Fruit fly (Drosophila melanogaster) whole organism, embryonic: ENCODE measurements around the gene CG12811.
A peak's percentile ranks its signal among the peaks of the same experiment; 100 is the strongest.

ENCODE experiments used
- Atf3 ChIP-seq: fragments of 200-800 bp; sonication (Bioruptor generic); optimal IDR thresholded peaks from 3 replicates; lab custom pipeline; 2016; ENCODE audit warnings: missing biosample characterization, missing genetic modification characterization
- CG10147 ChIP-seq: fragments of 200-800 bp; sonication (Bioruptor generic); optimal IDR thresholded peaks from 2 replicates; lab custom pipeline; 2019; ENCODE audit warnings: missing biosample characterization, mild to moderate bottlenecking, missing genetic modification characterization, moderate library complexity
- CG10209 ChIP-seq: fragments of 200-800 bp; sonication (Bioruptor generic); optimal IDR thresholded peaks from 3 replicates; lab custom pipeline; 2017; ENCODE audit warnings: missing biosample characterization, mild to moderate bottlenecking, missing genetic modification characterization, missing genetic modification reagents
- CG12071 ChIP-seq: fragments of 200-800 bp; sonication (Bioruptor generic); optimal IDR thresholded peaks from 3 replicates; lab custom pipeline; 2018; ENCODE audit warnings: missing biosample characterization, mild to moderate bottlenecking, missing genetic modification characterization
- CG12219 ChIP-seq: fragments of 200-800 bp; sonication (Bioruptor generic); optimal IDR thresholded peaks from 3 replicates; lab custom pipeline; 2018; ENCODE audit warnings: missing biosample characterization, mild to moderate bottlenecking, missing genetic modification characterization
- CG12659 ChIP-seq: fragments of 200-800 bp; sonication (Bioruptor generic); optimal IDR thresholded peaks from 3 replicates; lab custom pipeline; 2017; ENCODE audit warnings: mild to moderate bottlenecking, missing biosample characterization, missing genetic modification reagents, missing genetic modification characterization
- CG2202 ChIP-seq: fragments of 200-800 bp; sonication (Bioruptor generic); optimal IDR thresholded peaks from 2 replicates; lab custom pipeline; 2018; ENCODE audit warnings: missing biosample characterization, mild to moderate bottlenecking, missing genetic modification characterization
- CG32767 ChIP-seq: fragments of 200-800 bp; sonication (Bioruptor generic); IDR thresholded peaks from 2 replicates; pipeline ENCODE4 v1.3.6; 2022; ENCODE audit warnings: missing biosample characterization, missing genetic modification characterization
- CG34376 ChIP-seq: fragments of 200-800 bp; sonication (Bioruptor generic); optimal IDR thresholded peaks from 2 replicates; lab custom pipeline; 2018; ENCODE audit warnings: missing biosample characterization, mild to moderate bottlenecking, missing genetic modification characterization
- CG6689 ChIP-seq: fragments of 200-800 bp; sonication (Bioruptor generic); IDR thresholded peaks from 2 replicates; pipeline ENCODE4 v1.3.6; 2022; ENCODE audit warnings: missing biosample characterization, missing genetic modification characterization
- CG6765 ChIP-seq: fragments of 200-800 bp; sonication (Bioruptor generic); optimal IDR thresholded peaks from 3 replicates; lab custom pipeline; 2017; ENCODE audit warnings: missing biosample characterization, mild to moderate bottlenecking, missing genetic modification characterization
- CG6813 ChIP-seq: fragments of 200-800 bp; sonication (Bioruptor generic); optimal IDR thresholded peaks from 2 replicates; lab custom pipeline; 2017; ENCODE audit warnings: missing biosample characterization, missing genetic modification characterization, mild to moderate bottlenecking, moderate library complexity, missing genetic modification reagents
- CG7271 ChIP-seq: fragments of 200-800 bp; sonication (Bioruptor generic); optimal IDR thresholded peaks from 2 replicates; lab custom pipeline; 2018; ENCODE audit warnings: missing biosample characterization, mild to moderate bottlenecking, missing genetic modification characterization, moderate library complexity
- CG9609 ChIP-seq: fragments of 200-800 bp; sonication (Bioruptor generic); optimal IDR thresholded peaks from 3 replicates; lab custom pipeline; 2016; ENCODE audit warnings: missing biosample characterization, missing genetic modification characterization
- CoRest ChIP-seq: fragments of 200-800 bp; sonication (Bioruptor generic); optimal IDR thresholded peaks from 3 replicates; lab custom pipeline; 2018; ENCODE audit warnings: missing biosample characterization, mild to moderate bottlenecking, missing genetic modification characterization, moderate library complexity
- Eip74EF ChIP-seq, 2 experiments: fragments of 200-800 bp in 1 of 2; fragments of >200 bp in 1 of 2; sonication (Bioruptor generic) in 1 of 2; optimal IDR thresholded peaks; 2 replicates each; lab custom pipeline; 2017 to 2019; ENCODE audit warnings: missing biosample characterization in 2 of 2, missing genetic modification characterization in 2 of 2, mild to moderate bottlenecking in 1 of 2, moderate library complexity in 1 of 2
- Fer1 ChIP-seq: fragments of 200-800 bp; sonication (Bioruptor generic); optimal IDR thresholded peaks from 2 replicates; lab custom pipeline; 2017; ENCODE audit warnings: missing biosample characterization, mild to moderate bottlenecking, missing genetic modification characterization
- H15 ChIP-seq: fragments of 200-800 bp; sonication (Bioruptor generic); IDR thresholded peaks from 3 replicates; pipeline ENCODE4 v1.3.6; 2022; ENCODE audit warnings: missing biosample characterization, missing genetic modification characterization
- HHEX ChIP-seq: fragments of 200-800 bp; sonication (Bioruptor generic); optimal IDR thresholded peaks from 3 replicates; lab custom pipeline; 2017; ENCODE audit warnings: missing biosample characterization, mild to moderate bottlenecking, missing genetic modification characterization, missing genetic modification reagents
- Lpt ChIP-seq: fragments of >200 bp; optimal IDR thresholded peaks from 2 replicates; lab custom pipeline; 2018; ENCODE audit warnings: missing biosample characterization, missing genetic modification characterization
- MTF-1 ChIP-seq: fragments of 200-800 bp; sonication (Bioruptor generic); optimal IDR thresholded peaks from 2 replicates; lab custom pipeline; 2018; ENCODE audit warnings: missing biosample characterization, mild to moderate bottlenecking, missing genetic modification characterization, borderline replicate concordance
- Med ChIP-seq: fragments of 200-800 bp; sonication (Bioruptor generic); peaks from one replicate; lab custom pipeline; 2016; ENCODE audit warnings: missing biosample characterization, missing genetic modification characterization, mild to moderate bottlenecking, inconsistent platforms, moderate library complexity
- Mrtf ChIP-seq: fragments of 200-800 bp; sonication (Bioruptor generic); IDR thresholded peaks from 3 replicates; pipeline ENCODE4 v1.3.6; 2022; ENCODE audit warnings: missing biosample characterization, missing genetic modification characterization
- Rfx ChIP-seq: fragments of 200-800 bp; sonication (Bioruptor generic); IDR thresholded peaks from 2 replicates; pipeline ENCODE4 v1.3.6; 2022; ENCODE audit warnings: missing biosample characterization, missing genetic modification characterization
- Sox100B ChIP-seq: fragments of 200-800 bp; sonication (Bioruptor generic); optimal IDR thresholded peaks from 3 replicates; lab custom pipeline; 2018; ENCODE audit warnings: missing biosample characterization, mild to moderate bottlenecking, missing genetic modification characterization
- Stat92E ChIP-seq, 3 experiments: fragments of >200 bp in 2 of 3; fragments of 200-800 bp in 1 of 3; sonication (Bioruptor generic) in 1 of 3; optimal IDR thresholded peaks; 2 replicates each; lab custom pipeline; 2017 to 2019; ENCODE audit warnings: missing biosample characterization in 3 of 3, missing genetic modification characterization in 3 of 3, mild to moderate bottlenecking in 1 of 3, moderate library complexity in 1 of 3
- TFAM ChIP-seq: fragments of 200-800 bp; sonication (Bioruptor generic); optimal IDR thresholded peaks from 2 replicates; lab custom pipeline; 2017; ENCODE audit warnings: missing biosample characterization, missing genetic modification characterization, inconsistent platforms
- az2 ChIP-seq: fragments of 200-800 bp; sonication (Bioruptor generic); optimal IDR thresholded peaks from 3 replicates; lab custom pipeline; 2016; ENCODE audit warnings: missing biosample characterization, missing genetic modification characterization
- bigmax ChIP-seq: fragments of 200-800 bp; sonication (Bioruptor generic); optimal IDR thresholded peaks from 2 replicates; lab custom pipeline; 2018; ENCODE audit warnings: missing biosample characterization, mild to moderate bottlenecking, missing genetic modification characterization
- btn ChIP-seq: fragments of 200-800 bp; sonication (Bioruptor generic); optimal IDR thresholded peaks from 2 replicates; lab custom pipeline; 2016; ENCODE audit warnings: missing biosample characterization, missing genetic modification characterization
- fd3F ChIP-seq: fragments of 200-800 bp; sonication (Bioruptor generic); optimal IDR thresholded peaks from 2 replicates; lab custom pipeline; 2018; ENCODE audit warnings: missing biosample characterization, mild to moderate bottlenecking, missing genetic modification characterization, moderate library complexity
- gce ChIP-seq: fragments of 200-800 bp; sonication (Bioruptor generic); IDR thresholded peaks from 3 replicates; pipeline ENCODE4 v1.3.6; 2022; ENCODE audit warnings: missing biosample characterization, missing genetic modification characterization
- gcm2 ChIP-seq: fragments of 200-800 bp; sonication (Bioruptor generic); optimal IDR thresholded peaks from 2 replicates; lab custom pipeline; 2016; ENCODE audit warnings: missing biosample characterization, missing genetic modification characterization
- gem ChIP-seq: fragments of 200-800 bp; sonication (Bioruptor generic); optimal IDR thresholded peaks from 2 replicates; lab custom pipeline; 2019; ENCODE audit warnings: missing biosample characterization, mild to moderate bottlenecking, missing genetic modification characterization, moderate library complexity
- hth ChIP-seq: fragments of >200 bp; optimal IDR thresholded peaks from 2 replicates; lab custom pipeline; 2017; ENCODE audit warnings: inconsistent platforms
- kah ChIP-seq: fragments of 200-800 bp; sonication (Bioruptor generic); optimal IDR thresholded peaks from 2 replicates; lab custom pipeline; 2018; ENCODE audit warnings: missing biosample characterization, mild to moderate bottlenecking, missing genetic modification characterization
- ken ChIP-seq: fragments of 200-800 bp; sonication (Bioruptor generic); IDR thresholded peaks from 3 replicates; pipeline ENCODE4 v1.3.6; 2022; ENCODE audit warnings: missing biosample characterization, missing genetic modification characterization
- nerfin-2 ChIP-seq: fragments of 200-800 bp; sonication (Bioruptor generic); IDR thresholded peaks from 2 replicates; pipeline ENCODE4 v1.3.6; 2022; ENCODE audit warnings: missing biosample characterization, missing genetic modification characterization; ENCODE audit not compliant: partially characterized antibody
- odd ChIP-seq: fragments of 200-800 bp; sonication (Bioruptor generic); optimal IDR thresholded peaks from 2 replicates; lab custom pipeline; 2017; ENCODE audit warnings: missing biosample characterization, mild to moderate bottlenecking, missing genetic modification characterization
- peb ChIP-seq: fragments of 200-800 bp; sonication (Bioruptor generic); IDR thresholded peaks from 2 replicates; pipeline ENCODE4 v1.3.6; 2022; ENCODE audit warnings: missing biosample characterization, missing genetic modification characterization
- pho ChIP-seq: fragments of 200-800 bp; sonication (Bioruptor generic); optimal IDR thresholded peaks from 2 replicates; lab custom pipeline; 2016; ENCODE audit warnings: missing biosample characterization, missing genetic modification characterization
- pnt ChIP-seq: fragments of 200-800 bp; sonication (Bioruptor generic); optimal IDR thresholded peaks from 3 replicates; lab custom pipeline; 2016; ENCODE audit warnings: missing biosample characterization, missing genetic modification characterization
- rib ChIP-seq: fragments of 200-800 bp; sonication (Bioruptor generic); IDR thresholded peaks from 2 replicates; pipeline ENCODE4 v1.3.6; 2022; ENCODE audit warnings: missing biosample characterization, missing genetic modification characterization
- tgo ChIP-seq: fragments of 200-800 bp; sonication (Bioruptor generic); IDR thresholded peaks from 3 replicates; pipeline ENCODE4 v1.3.6; 2022; ENCODE audit warnings: missing biosample characterization, missing genetic modification characterization
- trh ChIP-seq: fragments of 200-800 bp; sonication (Bioruptor generic); optimal IDR thresholded peaks from 2 replicates; lab custom pipeline; 2016; ENCODE audit warnings: missing biosample characterization, missing genetic modification characterization
- ttk ChIP-seq: fragments of 200-800 bp; sonication (Bioruptor generic); IDR thresholded peaks from 2 replicates; pipeline ENCODE4 v2.1.2; 2022; ENCODE audit warnings: missing biosample characterization, missing genetic modification characterization
- tup ChIP-seq: fragments of 200-800 bp; sonication (Bioruptor generic); optimal IDR thresholded peaks from 2 replicates; lab custom pipeline; 2016; ENCODE audit warnings: missing biosample characterization, mild to moderate bottlenecking, missing genetic modification characterization, moderate library complexity

CG12811 gene

dm6 chr3R:10098296-10098675, 49.7 kb upstream of the CG12811 start (continued):
- TF ChIP-seq pnt (GFP tag; lab: Kevin White, UChicago) (no peak), CG9609 (GFP tag; lab: Kevin White, UChicago) (peak; percentile 2), nerfin-2 (0 out of 2 replicates have a peak, but pooled peaks have one; percentile 14), tgo (GFP tag; lab: Robert Waterston, UW) (0 out of 3 replicates have a peak, but pooled peaks have one; percentile 6), btn (no peak), trh (GFP tag; lab: Kevin White, UChicago) (no peak), CG10209 (GFP tag; lab: Kevin White, UChicago) (peak; percentile 21)

dm6 chr3R:10097531-10098295, 49.1 kb upstream of the CG12811 start:
- TF ChIP-seq Fer1 (GFP tag; lab: Kevin White, UChicago) (peak; percentile 76), gce (GFP tag; lab: Robert Waterston, UW) (no peak), ttk (GFP tag; lab: Robert Waterston, UW) (peak; percentile 61), Atf3 (GFP tag; lab: Kevin White, UChicago) (peak; percentile 27), CG2202 (no peak), gem (peak; percentile 83), CG12659 (GFP tag; lab: Kevin White, UChicago) (peak; percentile 67), fd3F (peak; percentile 27), MTF-1 (GFP tag; lab: Kevin White, UChicago) (no peak), CG34376 (peak; percentile 99), Stat92E (GFP tag; optimal IDR thresholded peaks at IDR 0.05; lab: Kevin White, UChicago) (no peak), CG12219 (GFP tag; lab: Kevin White, UChicago) (peak; percentile 69), CG32767 (GFP tag; lab: Robert Waterston, UW) (peak; percentile 65; the same call in 1 of the 2 replicates), peb (no peak), tup (GFP tag; lab: Kevin White, UChicago) (no peak), tgo (GFP tag; lab: Robert Waterston, UW) (peak; percentile 65; the same call in 2 of the 3 replicates), Med (GFP tag; lab: Kevin White, UChicago) (peak; percentile 95), bigmax (GFP tag; lab: Kevin White, UChicago) (no peak), CG6689 (GFP tag; lab: Robert Waterston, UW) (peak; percentile 71), az2 (GFP tag; lab: Kevin White, UChicago) (peak; percentile 36), CG9609 (GFP tag; lab: Kevin White, UChicago) (peak; percentile 49), CG7271 (tag; lab: Kevin White, UChicago) (no peak), pho (GFP tag; lab: Kevin White, UChicago) (peak; percentile 50), Rfx (GFP tag; lab: Robert Waterston, UW) (peak; percentile 86), CG10147 (GFP tag; lab: Kevin White, UChicago) (peak; percentile 48), ken (GFP tag; lab: Robert Waterston, UW) (peak; percentile 51; the same call in 1 of the 3 replicates), Lpt (GFP tag; lab: Kevin White, UChicago) (no peak), rib (peak; percentile 44; the same call in 1 of the 2 replicates), kah (no peak), gcm2 (GFP tag; lab: Kevin White, UChicago) (peak; percentile 27), hth (no peak), Eip74EF (GFP tag; optimal IDR thresholded peaks at IDR 0.05; lab: Kevin White, UChicago) (peak in 1 of 2 experiments; percentile 80), HHEX (GFP tag; lab: Kevin White, UChicago) (peak; percentile 82), H15 (GFP tag; lab: Robert Waterston, UW) (0 out of 3 replicates have a peak, but pooled peaks have one; percentile 40), CG6765 (GFP tag; lab: Kevin White, UChicago) (peak; percentile 66), Mrtf (GFP tag; lab: Robert Waterston, UW) (no peak), odd (GFP tag; lab: Kevin White, UChicago) (peak; percentile 62), CG12071 (GFP tag; lab: Kevin White, UChicago) (peak; percentile 48), Sox100B (peak; percentile 70), TFAM (GFP tag; lab: Kevin White, UChicago) (no peak), CoRest (peak; percentile 71), CG6813 (peak; percentile 64)
